Worm (Caenorhabditis elegans): Measurements from ENCODE around the gene F43C11.1.

- TF ChIP-seq ceh-9 (tag; optimal IDR thresholded peaks at IDR 0.05) (no peak), nhr-76 (tag; optimal IDR thresholded peaks at IDR 0.05) (no peak), R02D3.7 (tag; optimal IDR thresholded peaks at IDR 0.05) (no peak), pha-4 (tag; optimal IDR thresholded peaks at IDR 0.05) (no peak), nhr-12 (tag; optimal IDR thresholded peaks at IDR 0.05) (no peak)
These were observed 10.2 kb upstream of the F43C11.1 start, which contains the start of gene F43C11.4 for ce11 chrII:2346672-2347071.

Measured in whole organism, L3 larva.